Worm (Caenorhabditis elegans) whole organism, young adult: ENCODE measurements around the gene D2096.6.

Experiments
- B0035.1 ChIP-seq: sonication (generic microtip); optimal IDR thresholded peaks from 2 replicates; lab custom pipeline; 2016; ENCODE audit warnings: missing genetic modification characterization, mild to moderate bottlenecking, missing compliant biosample characterization, missing genotype, missing genetic modification reagents
- B0261.1 ChIP-seq: sonication (generic microtip); optimal IDR thresholded peaks from 2 replicates; lab custom pipeline; 2016; ENCODE audit warnings: mild to moderate bottlenecking, missing genetic modification characterization, moderate library complexity, missing compliant biosample characterization
- C17E4.6 ChIP-seq: fragments of 200-800 bp; sonication (Bioruptor generic); IDR thresholded peaks from 2 replicates; pipeline ENCODE4 v1.3.6; 2022; ENCODE audit warnings: missing genetic modification reagents, missing genetic modification characterization, missing compliant biosample characterization
- D2030.7 ChIP-seq: fragments of 200-800 bp; sonication (Bioruptor generic); IDR thresholded peaks from 2 replicates; pipeline ENCODE4 v1.3.6; 2022; ENCODE audit warnings: missing genetic modification reagents, missing genetic modification characterization, missing compliant biosample characterization
- F10E7.11 ChIP-seq: sonication (generic microtip); optimal IDR thresholded peaks from 2 replicates; lab custom pipeline; 2017; ENCODE audit warnings: mild to moderate bottlenecking, missing genetic modification characterization, moderate library complexity, missing compliant biosample characterization
- F57C9.4 ChIP-seq: sonication (generic microtip); optimal IDR thresholded peaks from 2 replicates; lab custom pipeline; 2017; ENCODE audit warnings: mild to moderate bottlenecking, missing genetic modification characterization, missing compliant biosample characterization
- T26A5.8 ChIP-seq: sonication (generic microtip); optimal IDR thresholded peaks from 2 replicates; lab custom pipeline; 2016; ENCODE audit warnings: missing genetic modification characterization, missing compliant biosample characterization
- Y56A3A.18 ChIP-seq: fragments of 200-800 bp; sonication (Bioruptor generic); IDR thresholded peaks from 2 replicates; pipeline ENCODE4 v1.3.6; 2022; ENCODE audit warnings: missing genetic modification reagents, missing genetic modification characterization, missing compliant biosample characterization
- Y79H2A.3 ChIP-seq: fragments of 200-800 bp; sonication (Bioruptor generic); conservative IDR thresholded peaks from 2 replicates; pipeline ENCODE4 v1.3.6; 2022; ENCODE audit warnings: missing genetic modification reagents, missing genetic modification characterization, missing compliant biosample characterization
- ZK185.1 ChIP-seq: sonication (generic microtip); optimal IDR thresholded peaks from 2 replicates; lab custom pipeline; 2016; ENCODE audit warnings: mild to moderate bottlenecking, missing genetic modification characterization, missing compliant biosample characterization; ENCODE audit not compliant: poor library complexity, severe bottlenecking
- aptf-3 ChIP-seq: fragments of 200-800 bp; sonication (Bioruptor generic); IDR thresholded peaks from 2 replicates; pipeline ENCODE4 v1.3.6; 2022; ENCODE audit warnings: missing genetic modification characterization, missing compliant biosample characterization
- athp-1 ChIP-seq: sonication (generic microtip); optimal IDR thresholded peaks from 2 replicates; lab custom pipeline; 2017; ENCODE audit warnings: mild to moderate bottlenecking, missing genetic modification characterization, missing compliant biosample characterization
- ceh-27 ChIP-seq: fragments of 200-800 bp; sonication (Bioruptor generic); optimal IDR thresholded peaks from 2 replicates; lab custom pipeline; 2018; ENCODE audit warnings: mild to moderate bottlenecking, missing genetic modification characterization, moderate library complexity, missing compliant biosample characterization
- ceh-40 ChIP-seq: fragments of 200-800 bp; sonication (Bioruptor generic); IDR thresholded peaks from 2 replicates; pipeline ENCODE4 v1.3.6; 2022; ENCODE audit warnings: missing genetic modification characterization, missing compliant biosample characterization
- ceh-79 ChIP-seq: sonication (generic microtip); optimal IDR thresholded peaks from 2 replicates; lab custom pipeline; 2017; ENCODE audit warnings: mild to moderate bottlenecking, missing genetic modification characterization, missing compliant biosample characterization
- ceh-91 ChIP-seq: fragments of 200-800 bp; sonication (Bioruptor generic); IDR thresholded peaks from 2 replicates; pipeline ENCODE4 v1.3.6; 2022; ENCODE audit warnings: missing genetic modification reagents, missing genetic modification characterization, missing compliant biosample characterization
- chd-7 ChIP-seq: sonication (generic microtip); optimal IDR thresholded peaks from 2 replicates; lab custom pipeline; 2016; ENCODE audit warnings: mild to moderate bottlenecking, missing genetic modification characterization, moderate library complexity, missing compliant biosample characterization
- dpff-1 ChIP-seq: sonication (generic microtip); optimal IDR thresholded peaks from 2 replicates; lab custom pipeline; 2017; ENCODE audit warnings: mild to moderate bottlenecking, missing genetic modification characterization, missing compliant biosample characterization
- efl-1 ChIP-seq: fragments of 150-350 bp; optimal IDR thresholded peaks from 2 replicates; lab custom pipeline; 2014; ENCODE audit warnings: missing biosample characterization, missing genetic modification reagents, missing genetic modification characterization
- gei-17 ChIP-seq: fragments of 200-800 bp; sonication (Bioruptor generic); optimal IDR thresholded peaks from 2 replicates; lab custom pipeline; 2018; ENCODE audit warnings: mild to moderate bottlenecking, missing genetic modification characterization, missing compliant biosample characterization
- him-1 ChIP-seq: sonication (generic microtip); optimal IDR thresholded peaks from 2 replicates; lab custom pipeline; 2016; ENCODE audit warnings: missing genotype, missing genetic modification reagents, missing genetic modification characterization, missing compliant biosample characterization
- hmg-1.2 ChIP-seq: fragments of 200-800 bp; sonication (Bioruptor generic); IDR thresholded peaks from 2 replicates; pipeline ENCODE4 v1.3.6; 2022; ENCODE audit warnings: missing genetic modification reagents, missing genetic modification characterization, missing compliant biosample characterization
- hsf-1 ChIP-seq: fragments of 200-800 bp; sonication (Bioruptor generic); IDR thresholded peaks from 2 replicates; pipeline ENCODE4 v1.3.6; 2022; ENCODE audit warnings: missing genetic modification reagents, missing genetic modification characterization, missing compliant biosample characterization
- let-526 ChIP-seq: fragments of 200-800 bp; sonication (Bioruptor generic); IDR thresholded peaks from 2 replicates; pipeline ENCODE4 v1.3.6; 2022; ENCODE audit warnings: missing genetic modification reagents, missing genetic modification characterization, missing compliant biosample characterization
- let-607 ChIP-seq, 2 experiments: fragments of 200-800 bp in 1 of 2; sonication (Bioruptor generic) in 1 of 2; sonication (generic microtip) in 1 of 2; optimal IDR thresholded peaks; 2 replicates each; lab custom pipeline; 2016 to 2018; ENCODE audit warnings: mild to moderate bottlenecking in 2 of 2, missing compliant biosample characterization in 2 of 2, missing genetic modification characterization in 2 of 2, moderate library complexity in 2 of 2, missing genotype in 1 of 2
- lin-26 ChIP-seq: fragments of 200-800 bp; sonication (Bioruptor generic); IDR thresholded peaks from 2 replicates; pipeline ENCODE4 v1.3.6; 2022; ENCODE audit warnings: missing genetic modification reagents, missing genetic modification characterization, missing compliant biosample characterization
- lin-54 ChIP-seq: fragments of 200-800 bp; sonication (Bioruptor generic); optimal IDR thresholded peaks from 2 replicates; lab custom pipeline; 2018; ENCODE audit warnings: mild to moderate bottlenecking, missing genetic modification characterization, missing compliant biosample characterization
- lir-1 ChIP-seq: fragments of 200-800 bp; sonication (Bioruptor generic); conservative IDR thresholded peaks from 2 replicates; pipeline ENCODE4 v1.3.6; 2022; ENCODE audit warnings: missing genetic modification reagents, missing genetic modification characterization, missing compliant biosample characterization
- lsl-1 ChIP-seq: fragments of 200-800 bp; sonication (Bioruptor generic); optimal IDR thresholded peaks from 2 replicates; lab custom pipeline; 2018; ENCODE audit warnings: mild to moderate bottlenecking, missing genetic modification characterization, moderate library complexity, missing compliant biosample characterization
- lsy-27 ChIP-seq: sonication (generic microtip); optimal IDR thresholded peaks from 2 replicates; lab custom pipeline; 2017; ENCODE audit warnings: missing genetic modification characterization, mild to moderate bottlenecking, missing compliant biosample characterization, antibody characterized with exemption, missing genotype, borderline replicate concordance; ENCODE audit not compliant: insufficient read depth
- mcd-1 ChIP-seq: fragments of 200-800 bp; sonication (Bioruptor generic); IDR thresholded peaks from 2 replicates; pipeline ENCODE4 v1.3.6; 2022; ENCODE audit warnings: missing genetic modification reagents, missing genetic modification characterization, missing compliant biosample characterization
- mes-4 ChIP-seq: sonication (generic microtip); optimal IDR thresholded peaks from 2 replicates; lab custom pipeline; 2016; ENCODE audit warnings: missing genotype, missing genetic modification characterization, missing compliant biosample characterization
- nfyb-1 ChIP-seq: fragments of 200-800 bp; sonication (Bioruptor generic); IDR thresholded peaks from 2 replicates; pipeline ENCODE4 v1.3.6; 2022; ENCODE audit warnings: missing genetic modification reagents, missing genetic modification characterization, missing compliant biosample characterization
- nhr-120 ChIP-seq: fragments of 200-800 bp; sonication (Bioruptor generic); IDR thresholded peaks from 2 replicates; pipeline ENCODE4 v1.3.6; 2022; ENCODE audit warnings: missing genetic modification characterization, missing compliant biosample characterization
- nhr-179 ChIP-seq: sonication (generic microtip); optimal IDR thresholded peaks from 2 replicates; lab custom pipeline; 2016; ENCODE audit warnings: mild to moderate bottlenecking, missing genetic modification characterization, missing compliant biosample characterization
- nhr-27 ChIP-seq: fragments of 200-800 bp; sonication (Bioruptor generic); optimal IDR thresholded peaks from 2 replicates; lab custom pipeline; 2018; ENCODE audit warnings: mild to moderate bottlenecking, missing genetic modification characterization, moderate library complexity, missing compliant biosample characterization
- pbrm-1 ChIP-seq: fragments of 200-800 bp; sonication (Bioruptor generic); IDR thresholded peaks from 2 replicates; pipeline ENCODE4 v1.3.6; 2022; ENCODE audit warnings: missing genetic modification reagents, missing genetic modification characterization, missing compliant biosample characterization
- pha-4 ChIP-seq: fragments of 150-350 bp; sonication (generic microtip); optimal IDR thresholded peaks from 2 replicates; lab custom pipeline; 2014; ENCODE audit warnings: missing biosample characterization, missing genetic modification reagents, missing genetic modification characterization
- repo-1 ChIP-seq: sonication (generic microtip); optimal IDR thresholded peaks from 2 replicates; lab custom pipeline; 2017; ENCODE audit warnings: mild to moderate bottlenecking, missing genetic modification characterization, missing compliant biosample characterization
- sea-2 ChIP-seq: fragments of 200-800 bp; sonication (Bioruptor generic); IDR thresholded peaks from 2 replicates; pipeline ENCODE4 v1.3.6; 2022; ENCODE audit warnings: missing genetic modification characterization, missing compliant biosample characterization
- somi-1 ChIP-seq: fragments of 200-800 bp; sonication (Bioruptor generic); optimal IDR thresholded peaks from 2 replicates; lab custom pipeline; 2018; ENCODE audit warnings: mild to moderate bottlenecking, missing genetic modification characterization, missing compliant biosample characterization
- sptf-2 ChIP-seq: fragments of 200-800 bp; sonication (Bioruptor generic); optimal IDR thresholded peaks from 2 replicates; lab custom pipeline; 2018; ENCODE audit warnings: mild to moderate bottlenecking, missing genetic modification characterization, missing compliant biosample characterization
- tlf-1 ChIP-seq: fragments of 200-800 bp; sonication (Bioruptor generic); optimal IDR thresholded peaks from 2 replicates; lab custom pipeline; 2018; ENCODE audit warnings: mild to moderate bottlenecking, missing genetic modification characterization, missing compliant biosample characterization
- unc-62 ChIP-seq: fragments of 150-350 bp; optimal IDR thresholded peaks from 2 replicates; lab custom pipeline; 2014; ENCODE audit warnings: missing biosample characterization, missing genetic modification reagents, missing genetic modification characterization
- zim-3 ChIP-seq: sonication (generic microtip); optimal IDR thresholded peaks from 2 replicates; lab custom pipeline; 2017; ENCODE audit warnings: mild to moderate bottlenecking, missing genetic modification characterization, moderate library complexity, missing compliant biosample characterization
- ztf-18 ChIP-seq: sonication (generic microtip); optimal IDR thresholded peaks from 2 replicates; lab custom pipeline; 2016; ENCODE audit warnings: missing genotype, mild to moderate bottlenecking, missing genetic modification characterization, missing compliant biosample characterization
- ztf-22 ChIP-seq: fragments of 200-800 bp; sonication (Bioruptor generic); optimal IDR thresholded peaks from 2 replicates; lab custom pipeline; 2018; ENCODE audit warnings: mild to moderate bottlenecking, missing genetic modification characterization, moderate library complexity, missing compliant biosample characterization
- ztf-26 ChIP-seq: sonication (generic microtip); optimal IDR thresholded peaks from 2 replicates; lab custom pipeline; 2017; ENCODE audit warnings: missing genetic modification characterization, missing compliant biosample characterization
- ztf-6 ChIP-seq: fragments of 200-800 bp; sonication (Bioruptor generic); IDR thresholded peaks from 2 replicates; pipeline ENCODE4 v1.3.6; 2022; ENCODE audit warnings: missing genetic modification reagents, missing genetic modification characterization, missing compliant biosample characterization

The D2096.6 gene

DNA sequence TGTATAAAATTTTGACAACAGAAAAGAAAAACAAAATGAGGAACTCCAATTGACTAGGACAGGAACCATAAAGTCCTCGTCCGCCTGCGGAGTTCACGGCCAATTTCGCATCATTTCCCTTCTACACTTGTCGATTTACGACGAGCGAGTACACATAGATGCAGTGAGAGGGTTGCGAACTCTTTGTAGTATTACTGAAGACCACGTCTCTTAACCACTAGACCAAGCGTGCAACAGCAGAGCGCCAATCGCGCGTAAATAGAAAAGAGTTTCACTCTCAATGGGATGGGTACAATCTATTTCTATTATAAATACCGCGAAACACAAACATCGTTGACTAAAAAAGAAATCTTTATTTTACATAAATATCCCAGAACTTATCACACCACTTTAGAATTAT is 6.3 kb upstream of the D2096.6 start (continued):
- peak; percentile 80 for TF ChIP-seq athp-1 (tag; lab: Kevin White, UChicago)
- TF ChIP-seq F10E7.11 (tag; lab: Kevin White, UChicago), result no peak
- peak; percentile 24 for TF ChIP-seq tlf-1 (GFP tag; lab: Kevin White, UChicago)
- TF ChIP-seq pbrm-1, result peak; percentile 62; the same call in 1 of the 2 replicates
- no peak for TF ChIP-seq T26A5.8 (tag; lab: Kevin White, UChicago)
- TF ChIP-seq B0261.1 (tag; lab: Kevin White, UChicago), result peak; percentile 77
- no peak for TF ChIP-seq ztf-22 (GFP tag; lab: Kevin White, UChicago)
- TF ChIP-seq chd-7 (tag; lab: Kevin White, UChicago), result peak; percentile 60
- peak; percentile 44 for TF ChIP-seq lsl-1 (GFP tag; lab: Kevin White, UChicago)
- TF ChIP-seq hsf-1 (GFP tag; lab: Robert Waterston, UW), result no peak
- peak; percentile 47; the same call in 1 of the 2 replicates for TF ChIP-seq D2030.7 (GFP tag; lab: Robert Waterston, UW)
- TF ChIP-seq ZK185.1, result peak; percentile 85
- peak; percentile 49 for TF ChIP-seq sptf-2 (GFP tag; lab: Kevin White, UChicago)
- no peak for TF ChIP-seq let-526 (GFP tag; lab: Robert Waterston, UW)
- TF ChIP-seq unc-62 (GFP tag; lab: Kevin White, UChicago), result no peak
- TF ChIP-seq ceh-91 (GFP tag; lab: Robert Waterston, UW), result no peak
- peak; percentile 55 for TF ChIP-seq somi-1
- peak; percentile 63 for TF ChIP-seq hmg-1.2 (GFP tag; lab: Robert Waterston, UW)
- TF ChIP-seq lin-26 (GFP tag; lab: Robert Waterston, UW), result peak; percentile 84
- peak; percentile 83 for TF ChIP-seq nfyb-1 (GFP tag; lab: Robert Waterston, UW)
- peak; percentile 73 for TF ChIP-seq mes-4 (tag; lab: Kevin White, UChicago)
- TF ChIP-seq ceh-79 (tag; lab: Kevin White, UChicago), result peak; percentile 56
- TF ChIP-seq gei-17 (GFP tag; lab: Kevin White, UChicago), result no peak
- TF ChIP-seq nhr-27 (tag; lab: Kevin White, UChicago), result peak; percentile 21
- TF ChIP-seq Y79H2A.3 (GFP tag; lab: Robert Waterston, UW), result 0 out of 2 replicates have a peak, but pooled peaks have one; percentile 54
- peak; percentile 43; the same call in 1 of the 2 replicates for TF ChIP-seq C17E4.6
- no peak for TF ChIP-seq ceh-40 (GFP tag; lab: Robert Waterston, UW)
- 0 out of 2 replicates have a peak, but pooled peaks have one; percentile 48 for TF ChIP-seq ztf-6 (GFP tag; lab: Robert Waterston, UW)
- no peak for TF ChIP-seq F57C9.4 (tag; lab: Kevin White, UChicago)
- TF ChIP-seq nhr-120 (GFP tag; lab: Robert Waterston, UW), result no peak
- peak; percentile 63 for TF ChIP-seq lin-54 (GFP tag; lab: Kevin White, UChicago)
- peak; percentile 70 for TF ChIP-seq ceh-27
- TF ChIP-seq lsy-27 (tag; lab: Kevin White, UChicago), result peak; percentile 71
- TF ChIP-seq efl-1 (GFP tag; lab: Kevin White, UChicago), result peak; percentile 18
- no peak for TF ChIP-seq dpff-1 (tag; lab: Kevin White, UChicago)
- TF ChIP-seq repo-1 (tag; lab: Kevin White, UChicago), result peak; percentile 73
- 0 out of 2 replicates have a peak, but pooled peaks have one; percentile 36 for TF ChIP-seq aptf-3 (GFP tag; lab: Robert Waterston, UW)
- no peak for TF ChIP-seq nhr-179
- TF ChIP-seq sea-2 (GFP tag; lab: Robert Waterston, UW), result no peak
- TF ChIP-seq pha-4, result no peak
- TF ChIP-seq Y56A3A.18 (GFP tag; lab: Robert Waterston, UW), result 0 out of 2 replicates have a peak, but pooled peaks have one; percentile 35
- TF ChIP-seq lir-1, result 0 out of 2 replicates have a peak, but pooled peaks have one; percentile 45
- TF ChIP-seq him-1 (tag; lab: Kevin White, UChicago), result peak; percentile 88
- peak; percentile 29 for TF ChIP-seq B0035.1
- peak; percentile 75 for TF ChIP-seq zim-3 (tag; lab: Kevin White, UChicago)
- peak in 1 of 2 experiments; percentile 50 for TF ChIP-seq let-607 (tag; optimal IDR thresholded peaks at IDR 0.05; lab: Kevin White, UChicago)
- peak; percentile 72 for TF ChIP-seq ztf-18 (tag; lab: Kevin White, UChicago)
- peak; percentile 59; the same call in 1 of the 2 replicates for TF ChIP-seq mcd-1 (GFP tag; lab: Robert Waterston, UW)
- TF ChIP-seq ztf-26 (tag; lab: Kevin White, UChicago), result peak; percentile 42
